Fruit fly (Drosophila melanogaster) whole organism, embryonic: ENCODE results near the gene CG34135.

Source experiments
- Antp ChIP-seq: fragments of 200-800 bp; sonication (Bioruptor generic); optimal IDR thresholded peaks from 3 replicates; lab custom pipeline; 2016; ENCODE audit warnings: missing biosample characterization, missing genetic modification characterization
- Atf-2 ChIP-seq: fragments of 200-800 bp; sonication (Bioruptor generic); optimal IDR thresholded peaks from 2 replicates; lab custom pipeline; 2016; ENCODE audit warnings: missing biosample characterization, missing genetic modification characterization
- B-H2 ChIP-seq: fragments of 200-800 bp; sonication (Bioruptor generic); optimal IDR thresholded peaks from 2 replicates; lab custom pipeline; 2018; ENCODE audit warnings: missing biosample characterization, mild to moderate bottlenecking, missing genetic modification characterization
- Bgb ChIP-seq: fragments of 200-800 bp; sonication (Bioruptor generic); IDR thresholded peaks from 2 replicates; pipeline ENCODE4 v1.3.6; 2022; ENCODE audit warnings: missing biosample characterization, missing genetic modification characterization; ENCODE audit not compliant: partially characterized antibody
- CG10147 ChIP-seq: fragments of 200-800 bp; sonication (Bioruptor generic); optimal IDR thresholded peaks from 2 replicates; lab custom pipeline; 2019; ENCODE audit warnings: missing biosample characterization, mild to moderate bottlenecking, missing genetic modification characterization, moderate library complexity
- CG11560 ChIP-seq: fragments of 200-800 bp; sonication (Bioruptor generic); IDR thresholded peaks from 3 replicates; pipeline ENCODE4 v1.3.6; 2022; ENCODE audit warnings: missing biosample characterization, missing genetic modification characterization
- CG11723 ChIP-seq: fragments of 200-800 bp; sonication (Bioruptor generic); optimal IDR thresholded peaks from 2 replicates; lab custom pipeline; 2017; ENCODE audit warnings: missing biosample characterization, mild to moderate bottlenecking, missing genetic modification characterization
- CG12236 ChIP-seq: fragments of 200-800 bp; sonication (Bioruptor generic); optimal IDR thresholded peaks from 2 replicates; lab custom pipeline; 2016; ENCODE audit warnings: missing biosample characterization, missing genetic modification characterization
- CG12659 ChIP-seq: fragments of 200-800 bp; sonication (Bioruptor generic); optimal IDR thresholded peaks from 3 replicates; lab custom pipeline; 2017; ENCODE audit warnings: mild to moderate bottlenecking, missing biosample characterization, missing genetic modification reagents, missing genetic modification characterization
- CG14441 ChIP-seq: fragments of 200-800 bp; sonication (Bioruptor generic); IDR thresholded peaks from 2 replicates; pipeline ENCODE4 v1.3.6; 2022; ENCODE audit warnings: missing biosample characterization, missing genetic modification characterization
- CG14667 ChIP-seq: fragments of 200-800 bp; sonication (Bioruptor generic); IDR thresholded peaks from 2 replicates; pipeline ENCODE4 v1.3.6; 2022; ENCODE audit warnings: missing biosample characterization, missing genetic modification characterization
- CG14710 ChIP-seq: fragments of 200-800 bp; sonication (Bioruptor generic); optimal IDR thresholded peaks from 3 replicates; lab custom pipeline; 2019; ENCODE audit warnings: missing biosample characterization, mild to moderate bottlenecking, missing genetic modification characterization, moderate library complexity
- CG1603 ChIP-seq: fragments of 200-800 bp; sonication (Bioruptor generic); optimal IDR thresholded peaks from 2 replicates; lab custom pipeline; 2019; ENCODE audit warnings: missing biosample characterization, mild to moderate bottlenecking, missing genetic modification characterization, moderate library complexity
- CG16863 ChIP-seq: fragments of 200-800 bp; sonication (Bioruptor generic); optimal IDR thresholded peaks from 3 replicates; lab custom pipeline; 2016; ENCODE audit warnings: missing biosample characterization, missing genetic modification characterization
- CG17359 ChIP-seq: fragments of 200-800 bp; sonication (Bioruptor generic); optimal IDR thresholded peaks from 3 replicates; lab custom pipeline; 2018; ENCODE audit warnings: missing biosample characterization, mild to moderate bottlenecking, missing genetic modification characterization, moderate library complexity
- CG18262 ChIP-seq: fragments of 200-800 bp; optimal IDR thresholded peaks from 3 replicates; lab custom pipeline; 2019; ENCODE audit warnings: missing biosample characterization, mild to moderate bottlenecking, missing genetic modification characterization, moderate library complexity
- CG18619 ChIP-seq: fragments of 200-800 bp; sonication (Bioruptor generic); optimal IDR thresholded peaks from 3 replicates; lab custom pipeline; 2017; ENCODE audit warnings: missing biosample characterization, mild to moderate bottlenecking, missing genetic modification characterization
- CG2116 ChIP-seq: fragments of 200-800 bp; sonication (Bioruptor generic); optimal IDR thresholded peaks from 3 replicates; lab custom pipeline; 2018; ENCODE audit warnings: missing biosample characterization, mild to moderate bottlenecking, missing genetic modification characterization
- CG33213 ChIP-seq: fragments of 200-800 bp; sonication (Bioruptor generic); optimal IDR thresholded peaks from 3 replicates; lab custom pipeline; 2016; ENCODE audit warnings: missing biosample characterization, missing genetic modification characterization
- CG6683 ChIP-seq: fragments of 200-800 bp; sonication (Bioruptor generic); optimal IDR thresholded peaks from 2 replicates; lab custom pipeline; 2017; ENCODE audit warnings: missing biosample characterization, mild to moderate bottlenecking, missing genetic modification characterization, missing genetic modification reagents
- CG7357 ChIP-seq: fragments of 200-800 bp; sonication (Bioruptor generic); IDR thresholded peaks from 3 replicates; pipeline ENCODE4 v1.3.6; 2022; ENCODE audit warnings: missing biosample characterization, missing genetic modification characterization
- CkIIα-i1 ChIP-seq: fragments of 200-800 bp; sonication (Bioruptor generic); IDR thresholded peaks from 2 replicates; pipeline ENCODE4 v1.3.6; 2022; ENCODE audit warnings: missing biosample characterization, missing genetic modification characterization
- D ChIP-seq, 2 experiments: fragments of 200-800 bp in 1 of 2; fragments of >200 bp in 1 of 2; sonication (Bioruptor generic) in 1 of 2; optimal IDR thresholded peaks; 2 replicates in 1 of 2; 3 replicates in 1 of 2; lab custom pipeline; 2017; ENCODE audit warnings: mild to moderate bottlenecking in 1 of 2, missing biosample characterization in 1 of 2, missing genetic modification characterization in 1 of 2, missing genetic modification reagents in 1 of 2
- Doc3 ChIP-seq: fragments of 200-800 bp; sonication (Bioruptor generic); IDR thresholded peaks from 3 replicates; pipeline ENCODE4 v1.3.6; 2022; ENCODE audit warnings: missing biosample characterization, missing genetic modification characterization; ENCODE audit not compliant: partially characterized antibody
- MTF-1 ChIP-seq: fragments of 200-800 bp; sonication (Bioruptor generic); optimal IDR thresholded peaks from 2 replicates; lab custom pipeline; 2018; ENCODE audit warnings: missing biosample characterization, mild to moderate bottlenecking, missing genetic modification characterization, borderline replicate concordance
- Nf-YA ChIP-seq: fragments of 200-800 bp; sonication (Bioruptor generic); IDR thresholded peaks from 2 replicates; pipeline ENCODE4 v1.3.6; 2022; ENCODE audit warnings: missing biosample characterization, missing genetic modification characterization
- Ptx1 ChIP-seq: fragments of 200-800 bp; sonication (Bioruptor generic); IDR thresholded peaks from 2 replicates; pipeline ENCODE4 v1.3.6; 2022; ENCODE audit warnings: missing biosample characterization, missing genetic modification characterization
- Six4 ChIP-seq: fragments of 200-800 bp; sonication (Bioruptor generic); optimal IDR thresholded peaks from 2 replicates; lab custom pipeline; 2016; ENCODE audit warnings: missing biosample characterization, missing genetic modification characterization
- Ssrp ChIP-seq: fragments of 200-800 bp; sonication (Bioruptor generic); optimal IDR thresholded peaks from 2 replicates; lab custom pipeline; 2018; ENCODE audit warnings: missing biosample characterization, mild to moderate bottlenecking, missing genetic modification characterization, moderate library complexity
- TFAM ChIP-seq: fragments of 200-800 bp; sonication (Bioruptor generic); optimal IDR thresholded peaks from 2 replicates; lab custom pipeline; 2017; ENCODE audit warnings: missing biosample characterization, missing genetic modification characterization, inconsistent platforms
- YL-1 ChIP-seq: fragments of 200-800 bp; sonication (Bioruptor generic); optimal IDR thresholded peaks from 3 replicates; lab custom pipeline; 2017; ENCODE audit warnings: missing biosample characterization, mild to moderate bottlenecking, missing genetic modification characterization
- amos ChIP-seq: fragments of 200-800 bp; sonication (Bioruptor generic); IDR thresholded peaks from 2 replicates; pipeline ENCODE4 v1.3.6; 2022; ENCODE audit warnings: missing biosample characterization, missing genetic modification characterization; ENCODE audit not compliant: partially characterized antibody
- bcd ChIP-seq: fragments of 200-800 bp; sonication (Bioruptor generic); optimal IDR thresholded peaks from 2 replicates; lab custom pipeline; 2017; ENCODE audit warnings: missing biosample characterization, mild to moderate bottlenecking, missing genetic modification characterization
- da ChIP-seq: fragments of 200-800 bp; sonication (Bioruptor generic); optimal IDR thresholded peaks from 2 replicates; lab custom pipeline; 2016; ENCODE audit warnings: missing biosample characterization, missing genetic modification characterization
- ewg ChIP-seq: fragments of 200-800 bp; sonication (Bioruptor generic); optimal IDR thresholded peaks from 3 replicates; lab custom pipeline; 2017; ENCODE audit warnings: mild to moderate bottlenecking, missing biosample characterization, missing genetic modification reagents, missing genetic modification characterization
- hbn ChIP-seq: fragments of 200-800 bp; sonication (Bioruptor generic); IDR thresholded peaks from 2 replicates; pipeline ENCODE4 v1.3.6; 2022; ENCODE audit warnings: missing biosample characterization, missing genetic modification characterization; ENCODE audit not compliant: partially characterized antibody
- hth ChIP-seq: fragments of >200 bp; optimal IDR thresholded peaks from 2 replicates; lab custom pipeline; 2017; ENCODE audit warnings: inconsistent platforms
- mld ChIP-seq: fragments of 200-800 bp; sonication (Bioruptor generic); IDR thresholded peaks from 3 replicates; pipeline ENCODE4 v1.3.6; 2022; ENCODE audit warnings: missing biosample characterization, missing genetic modification characterization; ENCODE audit not compliant: partially characterized antibody
- pan ChIP-seq, 4 experiments: fragments of >200 bp in 3 of 4; fragments of 200-800 bp in 1 of 4; sonication (Bioruptor generic) in 1 of 4; optimal IDR thresholded peaks in 3 of 4; IDR thresholded peaks in 1 of 4; 2 replicates each; pipeline versions ENCODE4 v1.3.6 to Lab custom; 2017 to 2022; ENCODE audit warnings: missing biosample characterization in 2 of 4, missing genetic modification characterization in 2 of 4, mixed read lengths in 1 of 4
- phol ChIP-seq: fragments of 200-800 bp; sonication (Bioruptor generic); optimal IDR thresholded peaks from 3 replicates; lab custom pipeline; 2018; ENCODE audit warnings: missing biosample characterization, mild to moderate bottlenecking, missing genetic modification characterization, moderate library complexity
- pum ChIP-seq: fragments of 200-800 bp; sonication (Bioruptor generic); optimal IDR thresholded peaks from 2 replicates; lab custom pipeline; 2016; ENCODE audit warnings: missing biosample characterization, missing genetic modification characterization
- scrt ChIP-seq: fragments of 200-800 bp; sonication (Bioruptor generic); optimal IDR thresholded peaks from 2 replicates; lab custom pipeline; 2018; ENCODE audit warnings: missing biosample characterization, mild to moderate bottlenecking, missing genetic modification characterization, moderate library complexity
- tio ChIP-seq: fragments of 200-800 bp; sonication (Bioruptor generic); optimal IDR thresholded peaks from 2 replicates; lab custom pipeline; 2017; ENCODE audit warnings: missing biosample characterization, missing genetic modification characterization, inconsistent platforms
- toy ChIP-seq: fragments of 200-800 bp; sonication (Bioruptor generic); IDR thresholded peaks from 2 replicates; pipeline ENCODE4 v1.3.6; 2022; ENCODE audit warnings: missing biosample characterization, missing genetic modification characterization
- trh ChIP-seq: fragments of 200-800 bp; sonication (Bioruptor generic); optimal IDR thresholded peaks from 2 replicates; lab custom pipeline; 2016; ENCODE audit warnings: missing biosample characterization, missing genetic modification characterization
- ttk ChIP-seq: fragments of 200-800 bp; sonication (Bioruptor generic); IDR thresholded peaks from 2 replicates; pipeline ENCODE4 v2.1.2; 2022; ENCODE audit warnings: missing biosample characterization, missing genetic modification characterization
- twi ChIP-seq: fragments of 200-800 bp; optimal IDR thresholded peaks from 2 replicates; lab custom pipeline; 2019; ENCODE audit warnings: missing biosample characterization, mild to moderate bottlenecking, missing genetic modification characterization, moderate library complexity
- wek ChIP-seq: fragments of 200-800 bp; sonication (Bioruptor generic); optimal IDR thresholded peaks from 3 replicates; lab custom pipeline; 2018; ENCODE audit warnings: missing biosample characterization, mild to moderate bottlenecking, missing genetic modification characterization, moderate library complexity

CG34135 gene

dm6 chr3R:8812342-8812966 lies 44.5 kb upstream of the CG34135 start (continued):
- TF ChIP-seq CG6683 (GFP tag; lab: Kevin White, UChicago) (no peak), ttk (peak; percentile 46; the same call in 1 of the 2 replicates), twi (tag; lab: Kevin White, UChicago) (no peak), amos (GFP tag; lab: Robert Waterston, UW) (no peak; the same call in 1 of the 2 replicates), tio (peak; percentile 46), trh (peak; percentile 4), TFAM (GFP tag; lab: Kevin White, UChicago) (no peak), pan (optimal IDR thresholded peaks at IDR 0.05; lab: Kevin White, UChicago) (no peak), pan (GFP tag; optimal IDR thresholded peaks at IDR 0.05 in 1 of 2, IDR thresholded peaks at IDR 0.05 in 1 of 2) (peak in 1 of 2 experiments; percentile 67), toy (peak; percentile 41; the same call in 1 of the 2 replicates), Ssrp (tag; lab: Kevin White, UChicago) (peak; percentile 19), ewg (GFP tag; lab: Kevin White, UChicago) (peak; percentile 9), CG2116 (no peak), phol (tag; lab: Kevin White, UChicago) (peak; percentile 32), da (GFP tag; lab: Kevin White, UChicago) (no peak), CkIIα-i1 (no peak), Ptx1 (GFP tag; lab: Robert Waterston, UW) (peak; percentile 71), CG18262 (tag; lab: Kevin White, UChicago) (peak; percentile 26), CG11723 (GFP tag; lab: Kevin White, UChicago) (no peak), CG33213 (GFP tag; lab: Kevin White, UChicago) (no peak), MTF-1 (no peak), CG1603 (tag; lab: Kevin White, UChicago) (peak; percentile 52), CG14667 (GFP tag; lab: Robert Waterston, UW) (0 out of 2 replicates have a peak, but pooled peaks have one; percentile 28), Atf-2 (GFP tag; lab: Kevin White, UChicago) (peak; percentile 42), CG14441 (GFP tag; lab: Robert Waterston, UW) (peak; percentile 70), CG12236 (GFP tag; lab: Kevin White, UChicago) (no peak), Antp (peak; percentile 36), CG7357 (GFP tag; lab: Robert Waterston, UW) (0 out of 3 replicates have a peak, but pooled peaks have one; percentile 40), pum (GFP tag; lab: Kevin White, UChicago) (peak; percentile 12), CG16863 (GFP tag; lab: Kevin White, UChicago) (peak; percentile 47), Nf-YA (GFP tag; lab: Robert Waterston, UW) (0 out of 2 replicates have a peak, but pooled peaks have one; percentile 13), YL-1 (no peak), D (optimal IDR thresholded peaks at IDR 0.05; lab: Kevin White, UChicago) (no peak), D (GFP tag; optimal IDR thresholded peaks at IDR 0.05; lab: Kevin White, UChicago) (peak; percentile 7), hbn (no peak), CG10147 (GFP tag; lab: Kevin White, UChicago) (peak; percentile 17), CG17359 (tag; lab: Kevin White, UChicago) (peak; percentile 63), mld (GFP tag; lab: Robert Waterston, UW) (no peak), Six4 (peak; percentile 14), CG14710 (peak; percentile 32), Bgb (GFP tag; lab: Robert Waterston, UW) (no peak), CG18619 (GFP tag; lab: Kevin White, UChicago) (no peak), scrt (GFP tag; lab: Kevin White, UChicago) (no peak), CG11560 (tag; lab: Robert Waterston, UW) (no peak), Doc3 (GFP tag; lab: Robert Waterston, UW) (no peak), B-H2 (GFP tag; lab: Kevin White, UChicago) (no peak), hth (no peak), bcd (GFP tag; lab: Kevin White, UChicago) (no peak), CG12659 (GFP tag; lab: Kevin White, UChicago) (peak; percentile 3), wek (GFP tag; lab: Kevin White, UChicago) (peak; percentile 40)
